Worm (Caenorhabditis elegans) whole organism, midembryonic: Measurements from ENCODE around the gene Y70G10A.3.

Experiments
- T22C8.4 ChIP-seq: fragments of 200-800 bp; sonication (Bioruptor generic); IDR thresholded peaks from 2 replicates; pipeline ENCODE4 v1.3.6; 2022; ENCODE audit warnings: missing genetic modification characterization, missing compliant biosample characterization
- klf-2 ChIP-seq: fragments of 200-800 bp; sonication (Bioruptor generic); conservative IDR thresholded peaks from 2 replicates; pipeline ENCODE4 v1.3.6; 2022; ENCODE audit warnings: missing genetic modification reagents, missing genetic modification characterization, missing compliant biosample characterization
- ztf-29 ChIP-seq: fragments of 200-800 bp; sonication (Bioruptor generic); IDR thresholded peaks from 2 replicates; pipeline ENCODE4 v1.3.6; 2022; ENCODE audit warnings: missing genetic modification reagents, missing genetic modification characterization, missing compliant biosample characterization

Y70G10A.3 gene

ce11 chrIII:10293946-10294345 lies 55.0 kb downstream of the Y70G10A.3 start:
- TF ChIP-seq klf-2 (GFP tag; lab: Robert Waterston, UW) (no peak), ztf-29 (no peak), T22C8.4 (GFP tag; lab: Robert Waterston, UW) (no peak)
